Worm (Caenorhabditis elegans) whole organism, L4 larva: ENCODE measurements around the gene zim-1.

Experiments
- ama-1 ChIP-seq: fragments of 150-350 bp; optimal IDR thresholded peaks from 2 replicates; lab custom pipeline; 2014; ENCODE audit warnings: inconsistent platforms, mixed read lengths
- daf-12 ChIP-seq: fragments of 150-350 bp; optimal IDR thresholded peaks from 2 replicates; lab custom pipeline; 2014; ENCODE audit warnings: missing biosample characterization, missing genetic modification reagents, missing genetic modification characterization
- gei-8 ChIP-seq: fragments of 200-800 bp; sonication (Bioruptor generic); optimal IDR thresholded peaks from 2 replicates; lab custom pipeline; 2018; ENCODE audit warnings: mild to moderate bottlenecking, missing genetic modification characterization, missing compliant biosample characterization
- nhr-28 ChIP-seq: fragments of 150-350 bp; optimal IDR thresholded peaks from 2 replicates; lab custom pipeline; 2014; ENCODE audit warnings: missing biosample characterization, missing genetic modification characterization

DNA sequence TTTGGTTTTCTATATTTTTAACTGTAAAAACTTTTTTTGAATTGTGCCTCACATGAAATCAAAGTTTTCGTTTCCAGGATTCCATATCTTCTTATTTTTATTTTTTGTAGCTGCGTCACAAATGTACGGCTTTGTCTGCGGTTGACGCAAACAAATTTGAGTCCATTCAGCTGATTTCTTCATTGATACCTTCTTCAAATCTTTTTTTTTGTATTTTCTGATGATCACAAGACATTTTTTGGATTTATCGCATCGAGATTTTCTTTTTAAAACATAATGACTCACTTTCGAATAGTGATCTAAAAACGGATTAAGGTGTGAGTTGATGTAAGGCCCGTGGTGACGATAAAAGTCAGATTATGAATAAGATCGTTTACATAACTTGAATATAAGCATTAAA, 28.2 kb upstream of the zim-1 start:
- TF ChIP-seq daf-12 (tag; lab: Kevin White, UChicago) (no peak), ama-1 (no peak), gei-8 (no peak), nhr-28 (tag; lab: Kevin White, UChicago) (no peak)
